Worm (Caenorhabditis elegans) whole organism, late embryonic: Measurements from ENCODE around the gene eif-2A.
"Not testable (repeated sequence)": the region's sequence is repeated elsewhere in the genome, so short reads cannot be mapped to it uniquely, and the experiment has no call there.

ENCODE experiments used
- C38D4.7 ChIP-seq: fragments of 200-800 bp; sonication (Bioruptor generic); optimal IDR thresholded peaks from 2 replicates; lab custom pipeline; 2018; ENCODE audit warnings: mild to moderate bottlenecking, missing genetic modification characterization, moderate library complexity, missing compliant biosample characterization
- K09A11.1 ChIP-seq: sonication (generic microtip); optimal IDR thresholded peaks from 2 replicates; lab custom pipeline; 2017; ENCODE audit warnings: antibody characterized with exemption, mild to moderate bottlenecking, missing genetic modification characterization, missing compliant biosample characterization; ENCODE audit not compliant: insufficient read depth
- ama-1 ChIP-seq: fragments of 150-350 bp; optimal IDR thresholded peaks from 2 replicates; lab custom pipeline; 2014
- ceh-14 ChIP-seq: sonication (generic microtip); optimal IDR thresholded peaks from 2 replicates; lab custom pipeline; 2016; ENCODE audit warnings: missing genotype, missing genetic modification characterization, missing compliant biosample characterization
- ceh-18 ChIP-seq: sonication (generic microtip); optimal IDR thresholded peaks from 2 replicates; lab custom pipeline; 2016; ENCODE audit warnings: missing genetic modification characterization, missing compliant biosample characterization
- ceh-19 ChIP-seq: fragments of 200-800 bp; sonication (Bioruptor generic); optimal IDR thresholded peaks from 2 replicates; lab custom pipeline; 2018; ENCODE audit warnings: mild to moderate bottlenecking, missing genetic modification characterization, missing compliant biosample characterization
- ceh-24 ChIP-seq: sonication (generic microtip); optimal IDR thresholded peaks from 2 replicates; lab custom pipeline; 2016; ENCODE audit warnings: mild to moderate bottlenecking, missing genetic modification characterization, missing compliant biosample characterization
- ceh-30 ChIP-seq: fragments of 150-350 bp; optimal IDR thresholded peaks from 2 replicates; lab custom pipeline; 2014; ENCODE audit warnings: missing biosample characterization, missing genetic modification characterization
- ceh-45 ChIP-seq: fragments of 200-800 bp; sonication (Bioruptor generic); IDR thresholded peaks from 2 replicates; pipeline ENCODE4 v1.3.6; 2022; ENCODE audit warnings: missing genetic modification reagents, missing genetic modification characterization, missing compliant biosample characterization
- ceh-48 ChIP-seq: sonication (generic microtip); optimal IDR thresholded peaks from 2 replicates; lab custom pipeline; 2016; ENCODE audit warnings: missing genetic modification characterization, inconsistent platforms, missing compliant biosample characterization
- ceh-9 ChIP-seq: sonication (generic microtip); optimal IDR thresholded peaks from 2 replicates; lab custom pipeline; 2016; ENCODE audit warnings: mild to moderate bottlenecking, missing genetic modification characterization, inconsistent platforms, missing compliant biosample characterization
- che-1 ChIP-seq: sonication (generic microtip); optimal IDR thresholded peaks from 2 replicates; lab custom pipeline; 2016; ENCODE audit warnings: mild to moderate bottlenecking, missing genetic modification characterization, missing compliant biosample characterization
- dve-1 ChIP-seq: sonication (generic microtip); optimal IDR thresholded peaks from 2 replicates; lab custom pipeline; 2017; ENCODE audit warnings: antibody characterized with exemption, mild to moderate bottlenecking, missing genetic modification characterization, missing compliant biosample characterization
- elt-2 ChIP-seq: sonication (generic microtip); optimal IDR thresholded peaks from 2 replicates; lab custom pipeline; 2016; ENCODE audit warnings: missing genetic modification reagents, missing genetic modification characterization, missing compliant biosample characterization
- fkh-10 ChIP-seq: fragments of 150-350 bp; optimal IDR thresholded peaks from 2 replicates; lab custom pipeline; 2014; ENCODE audit warnings: missing biosample characterization, missing genetic modification reagents, missing genetic modification characterization
- fkh-6 ChIP-seq: sonication (generic microtip); optimal IDR thresholded peaks from 2 replicates; lab custom pipeline; 2016; ENCODE audit warnings: missing genetic modification characterization, missing compliant biosample characterization
- gmeb-2 ChIP-seq: sonication (generic microtip); optimal IDR thresholded peaks from 2 replicates; lab custom pipeline; 2016; ENCODE audit warnings: missing genetic modification characterization, inconsistent platforms, missing compliant biosample characterization
- hlh-30 ChIP-seq: sonication (generic microtip); optimal IDR thresholded peaks from 2 replicates; lab custom pipeline; 2017; ENCODE audit warnings: antibody characterized with exemption, missing genetic modification characterization, missing compliant biosample characterization; ENCODE audit not compliant: insufficient read depth
- hlh-6 ChIP-seq: sonication (generic microtip); optimal IDR thresholded peaks from 2 replicates; lab custom pipeline; 2016; ENCODE audit warnings: missing genotype, missing genetic modification characterization, missing compliant biosample characterization
- hlh-8 ChIP-seq: sonication (generic microtip); optimal IDR thresholded peaks from 2 replicates; lab custom pipeline; 2016; ENCODE audit warnings: missing genotype, missing genetic modification characterization, missing compliant biosample characterization
- lin-11 ChIP-seq: fragments of 200-800 bp; sonication (Bioruptor generic); optimal IDR thresholded peaks from 2 replicates; lab custom pipeline; 2018; ENCODE audit warnings: mild to moderate bottlenecking, missing genetic modification characterization, missing compliant biosample characterization
- nfya-1 ChIP-seq: sonication (generic microtip); optimal IDR thresholded peaks from 2 replicates; lab custom pipeline; 2017; ENCODE audit warnings: missing genetic modification characterization, mild to moderate bottlenecking, missing compliant biosample characterization, antibody characterized with exemption, moderate library complexity
- npax-4 ChIP-seq: sonication (generic microtip); optimal IDR thresholded peaks from 2 replicates; lab custom pipeline; 2016; ENCODE audit warnings: missing genetic modification characterization, missing compliant biosample characterization
- pag-3 ChIP-seq: sonication (generic microtip); optimal IDR thresholded peaks from 2 replicates; lab custom pipeline; 2016; ENCODE audit warnings: missing compliant biosample characterization, missing genetic modification characterization, borderline replicate concordance
- pqm-1 ChIP-seq: sonication (generic microtip); optimal IDR thresholded peaks from 2 replicates; lab custom pipeline; 2016; ENCODE audit warnings: missing genetic modification characterization, missing compliant biosample characterization
- pros-1 ChIP-seq: fragments of 150-350 bp; optimal IDR thresholded peaks from 2 replicates; lab custom pipeline; 2014; ENCODE audit warnings: missing biosample characterization, missing genetic modification reagents, missing genetic modification characterization
- tbx-7 ChIP-seq: sonication (generic microtip); optimal IDR thresholded peaks from 2 replicates; lab custom pipeline; 2016; ENCODE audit warnings: missing genotype, missing genetic modification characterization, missing compliant biosample characterization
- ttx-3 ChIP-seq: sonication (generic microtip); optimal IDR thresholded peaks from 2 replicates; lab custom pipeline; 2016; ENCODE audit warnings: missing genetic modification reagents, missing genetic modification characterization, missing compliant biosample characterization
- unc-3 ChIP-seq, 2 experiments: fragments of 200-800 bp in 1 of 2; sonication (Bioruptor generic) in 1 of 2; sonication (generic microtip) in 1 of 2; conservative IDR thresholded peaks in 1 of 2; optimal IDR thresholded peaks in 1 of 2; 2 replicates each; pipeline versions ENCODE4 v1.3.6 to Lab custom; 2016 to 2022; ENCODE audit warnings: missing compliant biosample characterization in 2 of 2, missing genetic modification characterization in 2 of 2, missing genetic modification reagents in 1 of 2
- unc-55 ChIP-seq: sonication (generic microtip); optimal IDR thresholded peaks from 2 replicates; lab custom pipeline; 2017; ENCODE audit warnings: missing biosample characterization, missing genetic modification reagents, missing genetic modification characterization

eif-2A gene

DNA sequence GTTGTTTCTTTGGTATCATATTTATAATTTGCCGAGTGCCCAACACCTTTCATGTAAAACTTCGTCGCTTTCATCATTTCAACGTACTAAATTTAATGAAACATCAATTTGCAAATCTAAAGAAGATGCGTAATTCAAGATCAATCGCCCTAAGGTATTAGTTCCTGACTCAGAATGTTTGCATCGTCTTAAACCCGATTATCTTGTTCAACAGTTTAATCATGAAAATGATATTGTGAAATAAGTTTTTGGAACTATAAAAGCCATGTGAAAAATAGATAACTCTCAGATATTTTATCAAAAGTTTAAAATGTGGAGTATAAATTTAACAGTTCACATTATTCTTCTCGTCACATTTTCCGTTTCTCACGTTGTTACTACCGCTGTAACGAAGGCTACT, 23.4 kb downstream of the eif-2A start, which contains the start of gene E04D5.4:
Gene E04D5.4, plus strand, starts transcription at position 301 of the 400 bp plus-strand sequence.
- TF ChIP-seq ceh-48 = no peak
- no peak for TF ChIP-seq pag-3
- TF ChIP-seq ceh-18 (tag; lab: Kevin White, UChicago) = no peak
- TF ChIP-seq, all 69 proteins: peak for 0

- not testable (repeated sequence) for TF ChIP-seq unc-55; lin-11 (tag; lab: Kevin White, UChicago); C38D4.7
- TF ChIP-seq, all 69 proteins: peak for 0; not testable (repeated sequence) for 69
Observed at ce11 chrII:10442846-10443245, 26.2 kb downstream of the eif-2A start, which contains the start of gene ZK673.1. ZK673.1 (plus strand) TSS chrII:10443146.

DNA sequence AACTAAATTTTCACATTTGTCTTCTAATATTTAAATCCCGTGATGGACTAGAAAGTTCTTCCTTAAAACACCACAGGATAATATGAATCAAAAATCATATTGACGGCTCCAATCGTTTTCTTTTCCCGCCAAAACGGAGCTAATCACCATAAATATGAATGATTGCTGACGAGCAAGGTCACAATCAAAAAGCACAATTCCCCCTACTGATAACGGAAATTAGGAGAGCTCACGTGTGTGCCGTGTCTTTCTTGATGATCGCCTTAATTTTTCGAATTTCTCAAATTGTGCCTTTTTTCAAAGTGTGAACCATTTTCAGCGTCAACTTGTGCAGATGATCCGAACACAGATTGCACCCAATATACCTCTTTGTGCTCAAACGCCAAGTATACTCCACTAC, 27.3 kb downstream of the eif-2A start:
- peak; percentile 72 for TF ChIP-seq elt-2 (tag; lab: Kevin White, UChicago)
- no peak for TF ChIP-seq pqm-1 (tag; lab: Kevin White, UChicago)
- no peak for TF ChIP-seq ama-1
- no peak for TF ChIP-seq che-1 (tag; lab: Kevin White, UChicago)

- TF ChIP-seq ceh-45 (no peak), hlh-30 (tag; lab: Kevin White, UChicago) (no peak), unc-3 (GFP tag; conservative IDR thresholded peaks at IDR 0.05; lab: Robert Waterston, UW) (no peak), unc-3 (tag; optimal IDR thresholded peaks at IDR 0.05; lab: Kevin White, UChicago) (no peak), ceh-9 (tag; lab: Kevin White, UChicago) (no peak), ceh-24 (tag; lab: Kevin White, UChicago) (no peak), hlh-6 (tag; lab: Kevin White, UChicago) (no peak), gmeb-2 (tag; lab: Kevin White, UChicago) (no peak)
Observed at ce11 chrII:10444971-10445707, 28.5 kb downstream of the eif-2A start.

- no peak for TF ChIP-seq fkh-6 (tag; lab: Kevin White, UChicago)
- no peak for TF ChIP-seq hlh-8 (tag; lab: Kevin White, UChicago)
- no peak for TF ChIP-seq ceh-24 (tag; lab: Kevin White, UChicago)
- no peak for TF ChIP-seq ttx-3 (tag; lab: Kevin White, UChicago)
- no peak for TF ChIP-seq ceh-45
- no peak for TF ChIP-seq ama-1
- TF ChIP-seq pros-1 (tag; lab: Kevin White, UChicago) = no peak
- no peak for TF ChIP-seq gmeb-2 (tag; lab: Kevin White, UChicago)
- no peak for TF ChIP-seq ceh-30
- peak; percentile 15 for TF ChIP-seq elt-2 (tag; lab: Kevin White, UChicago)
- TF ChIP-seq nfya-1 (tag; lab: Kevin White, UChicago) = peak; percentile 20
- TF ChIP-seq ceh-14 (tag; lab: Kevin White, UChicago) = no peak
Observed at ce11 chrII:10445738-10446137, 29.1 kb downstream of the eif-2A start.

DNA sequence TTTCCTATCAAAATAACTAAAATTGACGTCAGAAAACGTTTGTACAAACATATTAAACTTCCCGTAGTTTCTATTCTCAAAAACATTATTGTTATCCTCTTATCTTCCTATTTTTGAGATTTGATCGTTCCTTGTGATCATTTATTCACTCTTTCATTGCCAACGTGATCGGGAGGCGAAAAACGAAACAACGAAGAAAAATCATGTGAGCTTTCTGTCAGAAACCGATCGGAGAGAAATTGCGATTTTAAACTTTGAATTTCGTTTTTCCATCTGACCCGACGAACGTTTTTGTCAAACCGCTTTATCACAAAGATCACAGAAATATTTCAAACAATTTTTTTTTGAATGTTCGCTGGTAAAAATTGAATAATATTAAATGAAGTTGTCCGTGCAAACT, 29.7 kb downstream of the eif-2A start:
- TF ChIP-seq tbx-7 (tag; lab: Kevin White, UChicago) (no peak), ceh-19 (GFP tag; lab: Kevin White, UChicago) (no peak), fkh-10 (GFP tag; lab: Kevin White, UChicago) (no peak), npax-4 (tag; lab: Kevin White, UChicago) (no peak), K09A11.1 (tag; lab: Kevin White, UChicago) (no peak), dve-1 (no peak)
